Fruit fly (Drosophila melanogaster) S2 (cell line): ENCODE measurements around the gene CG1544.

Source experiments
- CG8478 ChIP-seq: fragments of >200 bp; optimal IDR thresholded peaks from 2 replicates; lab custom pipeline; 2018
- CTCF ChIP-seq, 2 experiments: fragments of >200 bp; optimal IDR thresholded peaks; 2 replicates each; lab custom pipeline; 2018

DNA sequence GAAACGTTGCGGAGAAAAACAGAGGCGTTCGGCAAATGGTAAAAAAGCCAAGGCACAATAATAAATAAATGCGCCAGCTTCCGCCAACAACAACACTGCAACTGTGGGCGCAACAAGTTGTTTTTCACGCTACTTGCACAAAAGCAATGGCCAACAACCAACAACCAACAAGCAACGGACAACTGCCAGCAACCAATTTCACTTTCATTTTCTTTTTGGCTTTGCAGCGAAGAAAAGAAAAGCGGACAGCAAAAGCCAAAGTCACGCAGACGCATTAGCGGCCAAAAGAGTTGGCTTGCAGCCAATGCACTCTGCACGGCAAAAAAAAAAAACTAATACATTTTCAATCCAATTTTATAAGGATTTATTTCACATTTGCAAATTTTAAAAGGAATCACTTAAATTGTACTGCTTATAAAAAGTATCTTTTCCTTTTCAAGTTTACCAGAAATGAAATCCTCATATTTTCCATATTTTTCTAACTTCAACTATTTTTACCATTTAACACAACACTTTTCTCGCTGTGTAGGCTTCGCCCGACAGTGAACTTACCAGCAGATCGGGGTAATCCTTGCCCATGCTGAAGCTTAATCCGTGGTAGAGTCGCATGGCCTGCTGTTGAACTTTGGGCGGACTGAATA lies 54.5 kb downstream of the CG1544 start:
- TF ChIP-seq CG8478 (lab: Kevin White, UChicago) (no peak), CTCF (optimal IDR thresholded peaks at IDR 0.05; lab: Kevin White, UChicago) (no peak)
